Worm (Caenorhabditis elegans): ENCODE data around the gene K06A1.2.

K06A1.2 gene

ce11 chrII:6454671-6455070, 10.9 kb downstream of the K06A1.2 start, which contains the start of gene aptf-1:
Gene aptf-1 (plus strand): TSS chrII:6454971.
- TF ChIP-seq lin-1 (GFP tag; IDR thresholded peaks at IDR 0.05) (no peak), Y105C5A.15 (GFP tag; IDR thresholded peaks at IDR 0.05) (no peak), ceh-82 (tag; optimal IDR thresholded peaks at IDR 0.05) (no peak), lin-15B (tag; optimal IDR thresholded peaks at IDR 0.05) (no peak), unc-130 (GFP tag; optimal IDR thresholded peaks at IDR 0.05) (no peak), gei-8 (GFP tag; optimal IDR thresholded peaks at IDR 0.05) (no peak), ZK546.5 (tag; optimal IDR thresholded peaks at IDR 0.05) (no peak), daf-19 (GFP tag; conservative IDR thresholded peaks at IDR 0.05) (no peak), lin-13 (GFP tag; optimal IDR thresholded peaks at IDR 0.05) (no peak), mxl-3 (GFP tag; optimal IDR thresholded peaks at IDR 0.05) (no peak), ZK337.2 (GFP tag; IDR thresholded peaks at IDR 0.05) (no peak), rbr-2 (tag; optimal IDR thresholded peaks at IDR 0.05) (no peak)

ce11 chrII:6469340-6469739, 25.5 kb downstream of the K06A1.2 start:
- TF ChIP-seq nhr-28 (tag; optimal IDR thresholded peaks at IDR 0.05) (peak; percentile 34), Y5F2A.4 (GFP tag; optimal IDR thresholded peaks at IDR 0.05) (no peak), aha-1 (tag) (peak; percentile 82), pqm-1 (tag; optimal IDR thresholded peaks at IDR 0.05) (peak; percentile 39)

- no peak for TF ChIP-seq mdt-29 (GFP tag; IDR thresholded peaks at IDR 0.05)
- TF ChIP-seq F26F4.8 (GFP tag; conservative IDR thresholded peaks at IDR 0.05) = no peak
- TF ChIP-seq hlh-11 (tag; optimal IDR thresholded peaks at IDR 0.05) = no peak
- TF ChIP-seq zip-11 (GFP tag; IDR thresholded peaks at IDR 0.05) = no peak
- no peak for TF ChIP-seq lim-7 (GFP tag; IDR thresholded peaks at IDR 0.05)
- TF ChIP-seq egl-27 (tag; optimal IDR thresholded peaks at IDR 0.05) = no peak
- TF ChIP-seq hlh-30 (tag; optimal IDR thresholded peaks at IDR 0.05; ENCODE audit: insufficient read depth) = no peak
- no peak for TF ChIP-seq mep-1 (tag; optimal IDR thresholded peaks at IDR 0.05)
- TF ChIP-seq T26A8.4 (GFP tag; IDR thresholded peaks at IDR 0.05) = no peak
Observed at ce11 chrII:6470985-6471384, 27.2 kb downstream of the K06A1.2 start, which contains the start of gene dgk-5. Gene dgk-5 (minus strand): TSS chrII:6471085.

DNA sequence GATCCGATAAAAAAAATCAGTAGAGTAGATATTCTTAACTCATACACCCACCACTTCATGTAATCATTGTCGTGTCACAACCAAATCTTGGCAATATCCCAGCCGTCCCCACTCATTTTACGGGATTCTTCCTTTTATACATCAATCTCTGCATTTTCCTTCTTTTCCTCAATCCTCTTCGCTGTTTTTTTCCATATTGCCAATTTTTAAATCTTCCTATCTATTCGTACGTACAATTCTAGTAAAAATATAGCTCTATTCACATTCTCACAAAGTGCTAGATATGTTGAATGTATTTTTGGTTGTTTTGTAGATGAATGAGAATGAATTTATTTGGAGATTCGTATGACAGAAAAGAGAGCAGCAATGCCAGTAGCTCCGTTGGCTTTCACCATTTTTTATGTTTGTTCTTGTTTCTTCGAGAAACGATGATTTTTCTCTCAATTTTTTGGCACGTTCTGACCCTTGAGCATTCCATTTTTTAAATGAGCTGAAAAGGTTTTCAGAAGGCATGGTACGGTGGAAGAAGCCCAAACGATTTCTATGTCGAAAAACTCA, 31.4 kb downstream of the K06A1.2 start, which contains the start of gene T28D9.16:
T28D9.16 (plus strand) TSS at position 508 of the 558 bp plus-strand sequence.
- no peak for TF ChIP-seq egl-27 (tag; optimal IDR thresholded peaks at IDR 0.05)
- no peak for TF ChIP-seq lin-29 (GFP tag; IDR thresholded peaks at IDR 0.05)
- TF ChIP-seq unc-62 (GFP tag; optimal IDR thresholded peaks at IDR 0.05 in 1 of 2) = peak in 1 of 2 experiments; percentile 91
- no peak for TF ChIP-seq unc-62 (tag; optimal IDR thresholded peaks at IDR 0.05)
- no peak for TF ChIP-seq mxl-3 (GFP tag; optimal IDR thresholded peaks at IDR 0.05)

DNA sequence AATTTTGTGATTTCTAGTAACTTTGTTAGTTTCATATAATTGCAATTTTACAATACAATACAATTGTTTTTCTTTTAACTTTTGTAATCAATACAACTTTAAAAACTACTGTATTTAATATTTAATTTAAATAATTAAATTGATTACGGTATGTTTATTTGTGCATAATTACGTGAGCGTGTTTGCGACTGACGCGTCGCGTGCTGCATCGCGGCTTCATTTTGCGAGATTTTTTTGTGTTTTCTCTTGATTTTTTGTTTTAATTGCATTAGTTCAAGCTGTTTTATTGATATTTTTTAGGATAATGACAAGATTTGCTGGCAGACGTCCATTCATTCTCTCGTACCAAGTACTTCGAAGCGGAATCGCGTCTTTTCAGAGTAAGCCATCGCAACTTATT, 32.8 kb downstream of the K06A1.2 start, which contains the start of gene T28D9.4:
T28D9.4 (plus strand) TSS at position 301 of the 400 bp plus-strand sequence.
- TF ChIP-seq aly-2 (tag; optimal IDR thresholded peaks at IDR 0.05) = no peak
- no peak for TF ChIP-seq nhr-28 (tag; optimal IDR thresholded peaks at IDR 0.05)
- no peak for TF ChIP-seq dpl-1 (GFP tag; optimal IDR thresholded peaks at IDR 0.05)
- no peak for TF ChIP-seq aha-1 (tag)
- no peak for TF ChIP-seq rbr-2 (tag; optimal IDR thresholded peaks at IDR 0.05)
- no peak for TF ChIP-seq lin-13 (GFP tag; optimal IDR thresholded peaks at IDR 0.05)
- no peak for TF ChIP-seq ceh-44 (GFP tag; IDR thresholded peaks at IDR 0.05)
- no peak for TF ChIP-seq dmd-9 (GFP tag; IDR thresholded peaks at IDR 0.05)
- no peak for TF ChIP-seq T20F7.1 (GFP tag; optimal IDR thresholded peaks at IDR 0.05)
- TF ChIP-seq snpc-1.2 (GFP tag; IDR thresholded peaks at IDR 0.05) = no peak

All from whole organism, L4 larva.